Fruit fly (Drosophila melanogaster) whole organism, pupa: ENCODE results near the gene CG6465.

Source experiments
- Pif1A ChIP-seq: fragments of 200-800 bp; sonication (Bioruptor generic); optimal IDR thresholded peaks from 3 replicates; lab custom pipeline; 2016; ENCODE audit warnings: missing biosample characterization, missing genetic modification characterization
- Snoo ChIP-seq: fragments of 200-800 bp; sonication (Bioruptor generic); optimal IDR thresholded peaks from 3 replicates; lab custom pipeline; 2017; ENCODE audit warnings: missing biosample characterization, mild to moderate bottlenecking, missing genetic modification characterization, inconsistent platforms

- TF ChIP-seq Snoo (tag; lab: Kevin White, UChicago) (no peak), Pif1A (GFP tag; lab: Kevin White, UChicago) (no peak)
These were observed 9.4 kb upstream of the CG6465 start, which contains the start of gene Skel for dm6 chr3R:10686307-10687094.
